Fruit fly (Drosophila melanogaster): Measurements from ENCODE around the gene Saysd1.
A peak's percentile ranks its signal among the peaks of the same experiment; 100 is the strongest.

The Saysd1 gene

DNA sequence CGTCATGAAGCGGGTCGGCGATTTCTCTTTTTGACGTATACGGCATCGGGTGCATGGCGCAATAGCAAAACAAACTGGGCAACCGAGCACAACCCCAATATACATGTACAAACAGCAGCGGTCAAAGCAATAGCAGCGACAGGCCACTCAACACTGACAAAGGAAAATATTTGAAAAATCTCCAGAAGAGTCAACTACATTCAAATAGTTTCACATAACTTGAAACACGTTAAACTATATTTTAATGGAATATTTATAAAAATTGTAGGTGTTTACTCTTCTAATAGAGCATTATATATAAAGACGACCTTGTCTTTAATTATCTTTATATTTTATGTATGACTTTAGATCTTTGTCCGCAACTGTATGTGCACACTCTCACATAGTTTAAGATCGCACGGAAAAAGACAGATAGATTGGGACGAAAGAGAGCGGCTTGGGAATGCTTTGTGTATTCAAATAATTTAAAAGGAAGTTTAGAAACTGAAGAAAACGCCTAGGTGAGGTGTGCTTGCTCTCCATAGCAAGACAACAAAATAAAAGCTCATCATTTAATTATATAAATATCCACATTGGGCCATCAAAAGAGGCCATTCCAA is 7.5 kb downstream of the Saysd1 start (continued):
- peak; percentile 79 for TF ChIP-seq danr (GFP tag; IDR thresholded peaks at IDR 0.05)
- TF ChIP-seq B-H1 (GFP tag; IDR thresholded peaks at IDR 0.05): peak; percentile 56
- TF ChIP-seq fd96Cb (tag; optimal IDR thresholded peaks at IDR 0.05): peak; percentile 73
- peak; percentile 4 for TF ChIP-seq CG8281 (tag; optimal IDR thresholded peaks at IDR 0.05)
- peak; percentile 32 for TF ChIP-seq sd (tag; optimal IDR thresholded peaks at IDR 0.05)
- peak; percentile 33; the same call in 1 of the 2 replicates for TF ChIP-seq al (GFP tag; IDR thresholded peaks at IDR 0.05)
- TF ChIP-seq CG4404 (GFP tag; IDR thresholded peaks at IDR 0.05): peak; percentile 59
- peak; percentile 47 for TF ChIP-seq YL-1 (GFP tag; optimal IDR thresholded peaks at IDR 0.05)
- TF ChIP-seq pum (GFP tag; optimal IDR thresholded peaks at IDR 0.05): peak; percentile 31
- TF ChIP-seq ro (GFP tag; IDR thresholded peaks at IDR 0.05): no peak
- TF ChIP-seq CG10543 (GFP tag; optimal IDR thresholded peaks at IDR 0.05): peak; percentile 18
- peak; percentile 84 for TF ChIP-seq CG12391 (tag; optimal IDR thresholded peaks at IDR 0.05)
- peak; percentile 69; the same call in 2 of the 3 replicates for TF ChIP-seq CG7357 (GFP tag; IDR thresholded peaks at IDR 0.05)
- no peak for TF ChIP-seq Bteb2 (GFP tag; optimal IDR thresholded peaks at IDR 0.05)
- TF ChIP-seq CG7786 (GFP tag; optimal IDR thresholded peaks at IDR 0.05): peak; percentile 41
- peak; percentile 61 for TF ChIP-seq CG1603 (tag; optimal IDR thresholded peaks at IDR 0.05)
- TF ChIP-seq tin (GFP tag; optimal IDR thresholded peaks at IDR 0.05): peak; percentile 65
- peak; percentile 76 for TF ChIP-seq ranshi (GFP tag; IDR thresholded peaks at IDR 0.05)
- no peak for TF ChIP-seq da (GFP tag; optimal IDR thresholded peaks at IDR 0.05)
- peak; percentile 83 for TF ChIP-seq nmo (GFP tag; optimal IDR thresholded peaks at IDR 0.05)
- no peak for TF ChIP-seq hb (GFP tag; IDR thresholded peaks at IDR 0.05; ENCODE audit: partially characterized antibody)
- TF ChIP-seq CG5245 (GFP tag; optimal IDR thresholded peaks at IDR 0.05): peak; percentile 29
- no peak for TF ChIP-seq HLHmδ (GFP tag; optimal IDR thresholded peaks at IDR 0.05)
- peak; percentile 75 for TF ChIP-seq CG18619 (GFP tag; optimal IDR thresholded peaks at IDR 0.05)
- TF ChIP-seq run (tag; optimal IDR thresholded peaks at IDR 0.05): peak; percentile 73
- peak; percentile 80 for TF ChIP-seq CoRest (tag; optimal IDR thresholded peaks at IDR 0.05)
- no peak for TF ChIP-seq CG2129 (GFP tag; IDR thresholded peaks at IDR 0.05; ENCODE audit: partially characterized antibody)
- 0 out of 2 replicates have a peak, but pooled peaks have one; percentile 22 for TF ChIP-seq cas (GFP tag; IDR thresholded peaks at IDR 0.05)
- peak; percentile 10 for TF ChIP-seq trh (GFP tag; optimal IDR thresholded peaks at IDR 0.05)
- peak; percentile 3 for TF ChIP-seq Dip3 (GFP tag; optimal IDR thresholded peaks at IDR 0.05)
- peak; percentile 24; the same call in 1 of the 2 replicates for TF ChIP-seq gsb (GFP tag; IDR thresholded peaks at IDR 0.05)
- no peak for TF ChIP-seq inv (GFP tag; IDR thresholded peaks at IDR 0.05; ENCODE audit: partially characterized antibody)
- peak; percentile 1 for TF ChIP-seq CG3163 (GFP tag; optimal IDR thresholded peaks at IDR 0.05)
- no peak for TF ChIP-seq CG16813 (GFP tag; IDR thresholded peaks at IDR 0.05; ENCODE audit: partially characterized antibody)
- peak; percentile 38; the same call in 1 of the 3 replicates for TF ChIP-seq Optix (GFP tag; IDR thresholded peaks at IDR 0.05)
- peak; percentile 33 for TF ChIP-seq zfh2 (GFP tag; optimal IDR thresholded peaks at IDR 0.05)
- TF ChIP-seq jumu (GFP tag; optimal IDR thresholded peaks at IDR 0.05): peak; percentile 18
- peak; percentile 55 for TF ChIP-seq CG14667 (GFP tag; IDR thresholded peaks at IDR 0.05)
- TF ChIP-seq CG3726 (GFP tag; IDR thresholded peaks at IDR 0.05): 0 out of 3 replicates have a peak, but pooled peaks have one; percentile 61
- peak; percentile 30 for TF ChIP-seq CG12744 (GFP tag; optimal IDR thresholded peaks at IDR 0.05)
- peak; percentile 69 for TF ChIP-seq CG32767 (GFP tag; IDR thresholded peaks at IDR 0.05)
- peak; percentile 27 for TF ChIP-seq CG10274 (GFP tag; optimal IDR thresholded peaks at IDR 0.05)
- no peak for TF ChIP-seq hbn (GFP tag; IDR thresholded peaks at IDR 0.05; ENCODE audit: partially characterized antibody)
- peak; percentile 93 for TF ChIP-seq CG11696 (GFP tag; IDR thresholded peaks at IDR 0.05)
- peak; percentile 58 for TF ChIP-seq CG9437 (GFP tag; optimal IDR thresholded peaks at IDR 0.05)
- no peak for TF ChIP-seq CG13123 (GFP tag; optimal IDR thresholded peaks at IDR 0.05)
- TF ChIP-seq CG15269 (tag; optimal IDR thresholded peaks at IDR 0.05): peak; percentile 87
- TF ChIP-seq Dbx (GFP tag; IDR thresholded peaks at IDR 0.05): 0 out of 3 replicates have a peak, but pooled peaks have one; percentile 10
- TF ChIP-seq CG3065 (GFP tag; optimal IDR thresholded peaks at IDR 0.05): peak; percentile 14
- TF ChIP-seq CG34224 (GFP tag; IDR thresholded peaks at IDR 0.05; ENCODE audit: partially characterized antibody): no peak

All from whole organism, embryonic.